Fruit fly (Drosophila melanogaster): ENCODE results near the gene Alg1.
A peak's percentile ranks its signal among the peaks of the same experiment; 100 is the strongest.

Alg1 gene

dm6 chr3R:17781371-17781770, 29.6 kb downstream of the Alg1 start (continued):
- peak; percentile 21 for TF ChIP-seq CG11902 (GFP tag; optimal IDR thresholded peaks at IDR 0.05)
- peak; percentile 32 for TF ChIP-seq OdsH (GFP tag; optimal IDR thresholded peaks at IDR 0.05)
- TF ChIP-seq CG16779 (tag; optimal IDR thresholded peaks at IDR 0.05) = no peak
- peak; percentile 24 for TF ChIP-seq CG11762 (GFP tag; optimal IDR thresholded peaks at IDR 0.05; ENCODE audit: insufficient read depth)
- peak; percentile 56 for TF ChIP-seq CG32006 (GFP tag; optimal IDR thresholded peaks at IDR 0.05)
- TF ChIP-seq Lpt (GFP tag; optimal IDR thresholded peaks at IDR 0.05) = peak; percentile 49
- peak; percentile 51 for TF ChIP-seq pdm3 (GFP tag; optimal IDR thresholded peaks at IDR 0.05)
- no peak for TF ChIP-seq cyc (GFP tag; optimal IDR thresholded peaks at IDR 0.05)
- TF ChIP-seq ss (GFP tag; optimal IDR thresholded peaks at IDR 0.05) = peak in 1 of 2 experiments; percentile 23
- peak in 1 of 2 experiments; percentile 38 for TF ChIP-seq salr (GFP tag; optimal IDR thresholded peaks at IDR 0.05)
- TF ChIP-seq Hr4 (GFP tag; optimal IDR thresholded peaks at IDR 0.05) = peak; percentile 71
- TF ChIP-seq esn (GFP tag; optimal IDR thresholded peaks at IDR 0.05) = no peak
- TF ChIP-seq vri (GFP tag; optimal IDR thresholded peaks at IDR 0.05) = no peak
- peak; percentile 42 for TF ChIP-seq achi (GFP tag; optimal IDR thresholded peaks at IDR 0.05)
- peak; percentile 34 for TF ChIP-seq net (GFP tag; optimal IDR thresholded peaks at IDR 0.05)
- TF ChIP-seq fd59A (GFP tag; optimal IDR thresholded peaks at IDR 0.05) = no peak
- TF ChIP-seq CG6808 (GFP tag; optimal IDR thresholded peaks at IDR 0.05) = no peak
- peak; percentile 3 for TF ChIP-seq CG34406 (GFP tag; optimal IDR thresholded peaks at IDR 0.05)
- peak; percentile 9 for TF ChIP-seq CG4318 (GFP tag; optimal IDR thresholded peaks at IDR 0.05)
- peak; percentile 81 for TF ChIP-seq CG15336 (GFP tag; IDR thresholded peaks at IDR 0.05)
- peak; percentile 10 for TF ChIP-seq Sox14 (GFP tag; optimal IDR thresholded peaks at IDR 0.05)
- TF ChIP-seq CG3919 (GFP tag; optimal IDR thresholded peaks at IDR 0.05) = peak; percentile 54
- TF ChIP-seq spab (GFP tag; optimal IDR thresholded peaks at IDR 0.05) = peak; percentile 7
- peak; percentile 65 for TF ChIP-seq CG8119 (GFP tag; IDR thresholded peaks at IDR 0.05)
- peak; percentile 37 for TF ChIP-seq topi (GFP tag; optimal IDR thresholded peaks at IDR 0.05)

DNA sequence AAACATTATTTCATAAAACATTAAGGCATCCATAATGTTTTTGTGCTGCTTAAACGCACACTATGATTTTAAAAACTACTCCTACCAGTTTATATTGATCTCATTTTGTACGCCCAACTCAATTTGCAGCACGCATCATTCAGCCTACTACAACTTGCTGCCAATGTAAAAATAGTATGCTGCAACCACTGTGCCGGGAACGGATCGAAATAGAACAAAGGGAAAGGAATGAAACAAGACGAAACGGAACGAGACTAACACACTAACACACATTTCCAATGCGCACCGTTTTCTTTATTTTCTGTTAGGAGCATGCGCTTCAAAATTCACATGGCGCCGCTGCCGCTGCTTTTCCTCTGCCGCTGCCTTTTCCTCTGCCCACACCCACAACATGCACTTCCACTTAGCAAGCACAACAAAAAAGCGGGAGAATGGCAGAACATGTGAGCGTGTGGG, 34.0 kb downstream of the Alg1 start:
- TF ChIP-seq CG8119 (GFP tag; IDR thresholded peaks at IDR 0.05) (no peak), vri (GFP tag; optimal IDR thresholded peaks at IDR 0.05) (no peak), topi (GFP tag; optimal IDR thresholded peaks at IDR 0.05) (no peak), CG15336 (GFP tag; IDR thresholded peaks at IDR 0.05) (no peak), CG9139 (GFP tag; optimal IDR thresholded peaks at IDR 0.05) (no peak), Hr39 (GFP tag; optimal IDR thresholded peaks at IDR 0.05) (no peak), Hr38 (GFP tag; optimal IDR thresholded peaks at IDR 0.05) (no peak), salr (GFP tag; optimal IDR thresholded peaks at IDR 0.05) (no peak), Eip75B (GFP tag; optimal IDR thresholded peaks at IDR 0.05) (no peak), cyc (GFP tag; optimal IDR thresholded peaks at IDR 0.05) (no peak), esn (GFP tag; optimal IDR thresholded peaks at IDR 0.05) (no peak), achi (GFP tag; optimal IDR thresholded peaks at IDR 0.05) (no peak), pdm3 (GFP tag; optimal IDR thresholded peaks at IDR 0.05) (no peak), Sox102F (GFP tag; optimal IDR thresholded peaks at IDR 0.05) (no peak), net (GFP tag; optimal IDR thresholded peaks at IDR 0.05) (no peak), Gug (GFP tag; IDR thresholded peaks at IDR 0.05) (no peak), Ets96B (tag; optimal IDR thresholded peaks at IDR 0.05) (no peak), CG3919 (GFP tag; optimal IDR thresholded peaks at IDR 0.05) (no peak), Met (GFP tag; optimal IDR thresholded peaks at IDR 0.05) (no peak), CG3032 (tag; optimal IDR thresholded peaks at IDR 0.05) (no peak), CG6792 (GFP tag; optimal IDR thresholded peaks at IDR 0.05) (no peak), fkh (GFP tag; optimal IDR thresholded peaks at IDR 0.05) (no peak), eg (GFP tag; IDR thresholded peaks at IDR 0.05) (no peak), CG7368 (GFP tag; optimal IDR thresholded peaks at IDR 0.05) (no peak), CG6808 (GFP tag; optimal IDR thresholded peaks at IDR 0.05) (no peak), CG31627 (GFP tag; optimal IDR thresholded peaks at IDR 0.05) (no peak), lz (GFP tag; optimal IDR thresholded peaks at IDR 0.05) (no peak), Hr4 (GFP tag; optimal IDR thresholded peaks at IDR 0.05) (peak; percentile 24), ss (GFP tag; optimal IDR thresholded peaks at IDR 0.05) (no peak), CG4318 (GFP tag; optimal IDR thresholded peaks at IDR 0.05) (no peak), CG6276 (GFP tag; optimal IDR thresholded peaks at IDR 0.05) (no peak), CG8319 (GFP tag; optimal IDR thresholded peaks at IDR 0.05) (no peak), CG6163 (GFP tag; IDR thresholded peaks at IDR 0.05) (0 out of 3 replicates have a peak, but pooled peaks have one; percentile 32), fd85E (GFP tag; optimal IDR thresholded peaks at IDR 0.05) (no peak), CG16779 (tag; optimal IDR thresholded peaks at IDR 0.05) (no peak), CG11902 (GFP tag; optimal IDR thresholded peaks at IDR 0.05) (no peak), Eip78C (GFP tag) (peak; percentile 57), CG10631 (GFP tag; optimal IDR thresholded peaks at IDR 0.05) (peak; percentile 2), Sox15 (GFP tag; optimal IDR thresholded peaks at IDR 0.05) (no peak), Eip93F (GFP tag; optimal IDR thresholded peaks at IDR 0.05) (no peak), svp (GFP tag) (peak; percentile 41)
